Fruit fly (Drosophila melanogaster) whole organism, prepupa: ENCODE measurements around the gene Tsp86D.

Source experiments
- CG10631 ChIP-seq: fragments of 200-800 bp; sonication (Bioruptor generic); optimal IDR thresholded peaks from 2 replicates; lab custom pipeline; 2016; ENCODE audit warnings: missing biosample characterization, missing genetic modification characterization
- CG10669 ChIP-seq: fragments of 200-800 bp; sonication (Bioruptor generic); optimal IDR thresholded peaks from 3 replicates; lab custom pipeline; 2018; ENCODE audit warnings: missing biosample characterization, mild to moderate bottlenecking, missing genetic modification characterization, moderate library complexity
- CG11294 ChIP-seq: fragments of 200-800 bp; sonication (Bioruptor generic); IDR thresholded peaks from 2 replicates; pipeline ENCODE4 v1.3.6; 2022; ENCODE audit warnings: missing biosample characterization, missing genetic modification characterization
- CG11762 ChIP-seq: fragments of 200-800 bp; sonication (Bioruptor generic); optimal IDR thresholded peaks from 3 replicates; lab custom pipeline; 2016; ENCODE audit warnings: missing biosample characterization, missing genetic modification characterization; ENCODE audit not compliant: insufficient read depth
- CG11902 ChIP-seq: fragments of 200-800 bp; sonication (Bioruptor generic); optimal IDR thresholded peaks from 3 replicates; lab custom pipeline; 2016; ENCODE audit warnings: missing biosample characterization, missing genetic modification characterization
- CG15336 ChIP-seq: fragments of 200-800 bp; sonication (Bioruptor generic); IDR thresholded peaks from 2 replicates; pipeline ENCODE4 v1.3.6; 2022; ENCODE audit warnings: missing biosample characterization, missing genetic modification characterization
- CG1621 ChIP-seq: fragments of 200-800 bp; sonication (Bioruptor generic); optimal IDR thresholded peaks from 3 replicates; lab custom pipeline; 2018; ENCODE audit warnings: missing biosample characterization, mild to moderate bottlenecking, missing genetic modification characterization
- CG3032 ChIP-seq: fragments of 200-800 bp; optimal IDR thresholded peaks from 2 replicates; lab custom pipeline; 2019; ENCODE audit warnings: missing biosample characterization, mild to moderate bottlenecking, missing genetic modification characterization, moderate library complexity
- CG31627 ChIP-seq: fragments of 200-800 bp; sonication (Bioruptor generic); optimal IDR thresholded peaks from 3 replicates; lab custom pipeline; 2016; ENCODE audit warnings: missing biosample characterization, missing genetic modification characterization
- CG32006 ChIP-seq: fragments of 200-800 bp; sonication (Bioruptor generic); optimal IDR thresholded peaks from 3 replicates; lab custom pipeline; 2017; ENCODE audit warnings: missing biosample characterization, mild to moderate bottlenecking, missing genetic modification characterization
- CG34406 ChIP-seq: fragments of 200-800 bp; sonication (Bioruptor generic); optimal IDR thresholded peaks from 3 replicates; lab custom pipeline; 2016; ENCODE audit warnings: missing biosample characterization, missing genetic modification characterization
- CG4318 ChIP-seq: fragments of 200-800 bp; sonication (Bioruptor generic); optimal IDR thresholded peaks from 3 replicates; lab custom pipeline; 2017; ENCODE audit warnings: missing biosample characterization, mild to moderate bottlenecking, missing genetic modification characterization
- CG6163 ChIP-seq: fragments of 200-800 bp; sonication (Bioruptor generic); IDR thresholded peaks from 3 replicates; pipeline ENCODE4 v1.3.6; 2022; ENCODE audit warnings: missing biosample characterization, missing genetic modification characterization
- CG6276 ChIP-seq: fragments of 200-800 bp; sonication (Bioruptor generic); optimal IDR thresholded peaks from 2 replicates; lab custom pipeline; 2017; ENCODE audit warnings: missing biosample characterization, mild to moderate bottlenecking, missing genetic modification characterization
- CG6792 ChIP-seq: fragments of 200-800 bp; sonication (Bioruptor generic); optimal IDR thresholded peaks from 3 replicates; lab custom pipeline; 2016; ENCODE audit warnings: missing biosample characterization, missing genetic modification characterization
- CG6808 ChIP-seq: fragments of 200-800 bp; sonication (Bioruptor generic); optimal IDR thresholded peaks from 3 replicates; lab custom pipeline; 2017; ENCODE audit warnings: missing biosample characterization, missing genetic modification characterization, mild to moderate bottlenecking, moderate library complexity, missing genetic modification reagents
- CG6854 ChIP-seq: fragments of 200-800 bp; sonication (Bioruptor generic); optimal IDR thresholded peaks from 2 replicates; lab custom pipeline; 2017; ENCODE audit warnings: missing biosample characterization, mild to moderate bottlenecking, missing genetic modification characterization
- CG7368 ChIP-seq: fragments of 200-800 bp; sonication (Bioruptor generic); optimal IDR thresholded peaks from 3 replicates; lab custom pipeline; 2016; ENCODE audit warnings: missing biosample characterization, missing genetic modification characterization
- CG8632 ChIP-seq: fragments of 200-800 bp; sonication (Bioruptor generic); optimal IDR thresholded peaks from 3 replicates; lab custom pipeline; 2016; ENCODE audit warnings: missing biosample characterization, missing genetic modification characterization
- CG9139 ChIP-seq: fragments of 200-800 bp; sonication (Bioruptor generic); optimal IDR thresholded peaks from 3 replicates; lab custom pipeline; 2017; ENCODE audit warnings: missing biosample characterization, mild to moderate bottlenecking, missing genetic modification characterization
- Eip75B ChIP-seq: fragments of 200-800 bp; sonication (Bioruptor generic); optimal IDR thresholded peaks from 3 replicates; lab custom pipeline; 2016; ENCODE audit warnings: missing biosample characterization, missing genetic modification characterization
- Eip78C ChIP-seq: fragments of 200-800 bp; sonication (Bioruptor generic); peaks from one replicate; lab custom pipeline; 2016; ENCODE audit warnings: missing biosample characterization, missing genetic modification characterization
- Eip93F ChIP-seq: fragments of 200-800 bp; sonication (Bioruptor generic); optimal IDR thresholded peaks from 2 replicates; lab custom pipeline; 2016; ENCODE audit warnings: missing biosample characterization, mild to moderate bottlenecking, missing genetic modification characterization
- Ets96B ChIP-seq: fragments of 200-800 bp; optimal IDR thresholded peaks from 2 replicates; lab custom pipeline; 2019; ENCODE audit warnings: missing biosample characterization, mild to moderate bottlenecking, missing genetic modification characterization, moderate library complexity
- Gug ChIP-seq: fragments of 200-800 bp; sonication (Bioruptor generic); IDR thresholded peaks from 2 replicates; pipeline ENCODE4 v1.3.6; 2022; ENCODE audit warnings: missing biosample characterization, missing genetic modification characterization
- Hr4 ChIP-seq: fragments of 200-800 bp; sonication (Bioruptor generic); optimal IDR thresholded peaks from 3 replicates; lab custom pipeline; 2016; ENCODE audit warnings: missing biosample characterization, missing genetic modification characterization
- Lpt ChIP-seq: fragments of 200-800 bp; sonication (Bioruptor generic); optimal IDR thresholded peaks from 3 replicates; lab custom pipeline; 2016; ENCODE audit warnings: missing biosample characterization, missing genetic modification characterization
- Met ChIP-seq: fragments of 200-800 bp; sonication (Bioruptor generic); optimal IDR thresholded peaks from 3 replicates; lab custom pipeline; 2016; ENCODE audit warnings: missing biosample characterization, missing genetic modification characterization
- OdsH ChIP-seq: fragments of 200-800 bp; sonication (Bioruptor generic); optimal IDR thresholded peaks from 3 replicates; lab custom pipeline; 2016; ENCODE audit warnings: missing biosample characterization, missing genetic modification characterization
- Smox ChIP-seq: fragments of 200-800 bp; sonication (Bioruptor generic); optimal IDR thresholded peaks from 3 replicates; lab custom pipeline; 2016; ENCODE audit warnings: missing biosample characterization, missing genetic modification characterization
- Sox14 ChIP-seq: fragments of 200-800 bp; sonication (Bioruptor generic); optimal IDR thresholded peaks from 3 replicates; lab custom pipeline; 2016; ENCODE audit warnings: missing biosample characterization, missing genetic modification characterization
- Sox15 ChIP-seq: fragments of 200-800 bp; sonication (Bioruptor generic); optimal IDR thresholded peaks from 3 replicates; lab custom pipeline; 2016; ENCODE audit warnings: missing biosample characterization, missing genetic modification characterization
- achi ChIP-seq: fragments of 200-800 bp; sonication (Bioruptor generic); optimal IDR thresholded peaks from 3 replicates; lab custom pipeline; 2016; ENCODE audit warnings: missing biosample characterization, missing genetic modification characterization
- acj6 ChIP-seq: fragments of 200-800 bp; sonication (Bioruptor generic); optimal IDR thresholded peaks from 3 replicates; lab custom pipeline; 2016; ENCODE audit warnings: missing biosample characterization, missing genetic modification characterization
- cyc ChIP-seq: fragments of 200-800 bp; sonication (Bioruptor generic); optimal IDR thresholded peaks from 3 replicates; lab custom pipeline; 2016; ENCODE audit warnings: missing biosample characterization, missing genetic modification characterization
- dac ChIP-seq: fragments of 200-800 bp; sonication (Bioruptor generic); optimal IDR thresholded peaks from 2 replicates; lab custom pipeline; 2017; ENCODE audit warnings: missing biosample characterization, mild to moderate bottlenecking, missing genetic modification characterization
- dsx ChIP-seq: fragments of 200-800 bp; optimal IDR thresholded peaks from 3 replicates; lab custom pipeline; 2019; ENCODE audit warnings: missing biosample characterization, mild to moderate bottlenecking, missing genetic modification characterization, moderate library complexity; ENCODE audit not compliant: poor library complexity, severe bottlenecking
- eg ChIP-seq: fragments of 200-800 bp; sonication (Bioruptor generic); IDR thresholded peaks from 3 replicates; pipeline ENCODE4 v1.3.6; 2022; ENCODE audit warnings: missing biosample characterization, missing genetic modification characterization
- fd59A ChIP-seq: fragments of 200-800 bp; sonication (Bioruptor generic); optimal IDR thresholded peaks from 2 replicates; lab custom pipeline; 2017; ENCODE audit warnings: missing biosample characterization, mild to moderate bottlenecking, missing genetic modification characterization, missing genetic modification reagents
- fkh ChIP-seq: fragments of 200-800 bp; sonication (Bioruptor generic); optimal IDR thresholded peaks from 3 replicates; lab custom pipeline; 2017; ENCODE audit warnings: missing biosample characterization, mild to moderate bottlenecking, missing genetic modification characterization, moderate library complexity
- net ChIP-seq: fragments of 200-800 bp; sonication (Bioruptor generic); optimal IDR thresholded peaks from 3 replicates; lab custom pipeline; 2016; ENCODE audit warnings: missing biosample characterization, missing genetic modification characterization
- pdm3 ChIP-seq: fragments of 200-800 bp; sonication (Bioruptor generic); optimal IDR thresholded peaks from 3 replicates; lab custom pipeline; 2016; ENCODE audit warnings: missing biosample characterization, missing genetic modification characterization
- salr ChIP-seq, 2 experiments: fragments of 200-800 bp; sonication (Bioruptor generic); optimal IDR thresholded peaks; 3 replicates each; lab custom pipeline; 2016 to 2018; ENCODE audit warnings: missing biosample characterization in 2 of 2, missing genetic modification characterization in 2 of 2, mild to moderate bottlenecking in 1 of 2
- spab ChIP-seq: fragments of 200-800 bp; sonication (Bioruptor generic); optimal IDR thresholded peaks from 2 replicates; lab custom pipeline; 2017; ENCODE audit warnings: missing biosample characterization, mild to moderate bottlenecking, missing genetic modification characterization, missing genetic modification reagents
- ss ChIP-seq, 2 experiments: fragments of 200-800 bp; sonication (Bioruptor generic); optimal IDR thresholded peaks; 2 replicates in 1 of 2; 3 replicates in 1 of 2; lab custom pipeline; 2017 to 2018; ENCODE audit warnings: mild to moderate bottlenecking in 2 of 2, missing biosample characterization in 2 of 2, missing genetic modification characterization in 2 of 2, moderate library complexity in 1 of 2
- topi ChIP-seq: fragments of 200-800 bp; sonication (Bioruptor generic); optimal IDR thresholded peaks from 3 replicates; lab custom pipeline; 2016; ENCODE audit warnings: missing biosample characterization, missing genetic modification characterization
- vri ChIP-seq: fragments of 200-800 bp; sonication (Bioruptor generic); optimal IDR thresholded peaks from 3 replicates; lab custom pipeline; 2016; ENCODE audit warnings: missing biosample characterization, mild to moderate bottlenecking, missing genetic modification characterization

Tsp86D gene

dm6 chr3R:10829746-10830145 is 38.8 kb upstream of the Tsp86D start (continued):
- TF ChIP-seq CG9139 (GFP tag; lab: Kevin White, UChicago) (peak; percentile 8), eg (GFP tag; lab: Robert Waterston, UW) (no peak), OdsH (GFP tag; lab: Kevin White, UChicago) (peak; percentile 24), CG6163 (GFP tag; lab: Robert Waterston, UW) (0 out of 3 replicates have a peak, but pooled peaks have one; percentile 35), pdm3 (GFP tag; lab: Kevin White, UChicago) (peak; percentile 34), CG6276 (GFP tag; lab: Kevin White, UChicago) (no peak), CG6792 (GFP tag; lab: Kevin White, UChicago) (no peak), Hr4 (GFP tag; lab: Kevin White, UChicago) (no peak), CG11902 (GFP tag; lab: Kevin White, UChicago) (no peak), acj6 (GFP tag; lab: Kevin White, UChicago) (no peak), Ets96B (tag; lab: Kevin White, UChicago) (peak; percentile 74), ss (GFP tag; optimal IDR thresholded peaks at IDR 0.05; lab: Kevin White, UChicago) (peak; percentile 55 to 61), CG11294 (GFP tag; lab: Robert Waterston, UW) (no peak), CG6808 (GFP tag; lab: Kevin White, UChicago) (peak; percentile 81), Smox (GFP tag; lab: Kevin White, UChicago) (no peak), net (GFP tag; lab: Kevin White, UChicago) (no peak), CG32006 (GFP tag; lab: Kevin White, UChicago) (peak; percentile 47), CG11762 (GFP tag; lab: Kevin White, UChicago) (no peak), fkh (GFP tag; lab: Kevin White, UChicago) (no peak), CG4318 (GFP tag; lab: Kevin White, UChicago) (no peak), Gug (GFP tag; lab: Robert Waterston, UW) (no peak), cyc (GFP tag; lab: Kevin White, UChicago) (no peak)
- TF ChIP-seq, all 60 proteins: peak for 22

- TF ChIP-seq CG1621 (tag; lab: Kevin White, UChicago), result peak; percentile 18
- TF ChIP-seq CG10631 (GFP tag; lab: Kevin White, UChicago), result peak; percentile 76
- peak; percentile 88 for TF ChIP-seq CG32006 (GFP tag; lab: Kevin White, UChicago)
- TF ChIP-seq Ets96B (tag; lab: Kevin White, UChicago), result peak; percentile 93
- TF ChIP-seq CG31627, result no peak
- TF ChIP-seq vri (GFP tag; lab: Kevin White, UChicago), result no peak
- peak; percentile 90 for TF ChIP-seq dsx (GFP tag; lab: Kevin White, UChicago)
- peak; percentile 88 for TF ChIP-seq Gug (GFP tag; lab: Robert Waterston, UW)
- no peak for TF ChIP-seq CG6854 (GFP tag; lab: Kevin White, UChicago)
- TF ChIP-seq CG7368 (GFP tag; lab: Kevin White, UChicago), result peak; percentile 73
- TF ChIP-seq Lpt (GFP tag; lab: Kevin White, UChicago), result peak; percentile 92
- peak; percentile 87 for TF ChIP-seq CG11762 (GFP tag; lab: Kevin White, UChicago)
- TF ChIP-seq acj6 (GFP tag; lab: Kevin White, UChicago), result peak; percentile 60
- peak; percentile 73 for TF ChIP-seq fd59A (GFP tag; lab: Kevin White, UChicago)
- TF ChIP-seq spab, result peak; percentile 90
- peak; percentile 94 for TF ChIP-seq Eip78C
- TF ChIP-seq CG34406, result peak; percentile 28
- peak; percentile 93 for TF ChIP-seq CG6808 (GFP tag; lab: Kevin White, UChicago)
- no peak for TF ChIP-seq fkh (GFP tag; lab: Kevin White, UChicago)
- peak; percentile 9 for TF ChIP-seq Met (GFP tag; lab: Kevin White, UChicago)
- TF ChIP-seq achi (GFP tag; lab: Kevin White, UChicago), result peak; percentile 73
- TF ChIP-seq Sox15 (GFP tag; lab: Kevin White, UChicago), result no peak
- TF ChIP-seq CG3032 (tag; lab: Kevin White, UChicago), result peak; percentile 92
- peak; percentile 89 for TF ChIP-seq CG10669
- peak; percentile 19 for TF ChIP-seq CG8632 (GFP tag; lab: Kevin White, UChicago)
- peak; percentile 76 for TF ChIP-seq OdsH (GFP tag; lab: Kevin White, UChicago)
- no peak for TF ChIP-seq Eip93F (GFP tag; lab: Kevin White, UChicago)
- peak; percentile 83 for TF ChIP-seq CG9139 (GFP tag; lab: Kevin White, UChicago)
- peak; percentile 48 for TF ChIP-seq topi (GFP tag; lab: Kevin White, UChicago)
- TF ChIP-seq Eip75B (GFP tag; lab: Kevin White, UChicago), result peak; percentile 88
- peak; percentile 49 for TF ChIP-seq CG11902 (GFP tag; lab: Kevin White, UChicago)
- peak; percentile 89 for TF ChIP-seq CG15336
- TF ChIP-seq salr (GFP tag; optimal IDR thresholded peaks at IDR 0.05; lab: Kevin White, UChicago), result peak; percentile 37 to 86
- peak; percentile 68 for TF ChIP-seq dac
- peak; percentile 62 for TF ChIP-seq Sox14 (GFP tag; lab: Kevin White, UChicago)
Observed at dm6 chr3R:10832526-10833165, 35.9 kb upstream of the Tsp86D start.
